Fruit fly (Drosophila melanogaster): ENCODE results near the gene CG32240.

The CG32240 gene

DNA sequence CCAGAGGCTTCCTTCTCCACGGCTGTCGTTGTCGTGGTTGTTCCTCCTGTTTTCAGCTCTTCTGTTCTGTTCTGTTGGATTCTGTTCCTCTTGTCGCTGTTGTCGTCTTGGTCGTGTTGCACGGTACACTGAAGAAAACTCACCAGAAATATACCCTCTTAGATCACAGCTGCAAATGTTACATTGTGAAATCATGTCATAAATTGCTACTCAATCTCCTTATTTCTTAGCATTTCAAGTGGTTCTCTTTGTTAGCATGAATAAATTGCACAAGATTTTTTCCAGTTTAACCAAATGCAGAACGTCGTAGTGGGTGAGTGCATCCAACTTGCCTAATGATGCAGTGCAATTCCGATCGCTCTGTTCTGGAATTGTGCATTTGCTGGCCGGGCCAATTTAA lies 16.4 kb upstream of the CG32240 start:
- no peak for TF ChIP-seq CG8478 (optimal IDR thresholded peaks at IDR 0.05)
- no peak for TF ChIP-seq usp (GFP tag; optimal IDR thresholded peaks at IDR 0.05)
- no peak for TF ChIP-seq pan (optimal IDR thresholded peaks at IDR 0.05)
- TF ChIP-seq Dll (optimal IDR thresholded peaks at IDR 0.05): no peak
- TF ChIP-seq psq (optimal IDR thresholded peaks at IDR 0.05): no peak
- no peak for TF ChIP-seq EcR (GFP tag; optimal IDR thresholded peaks at IDR 0.05)

- TF ChIP-seq psq (optimal IDR thresholded peaks at IDR 0.05): no peak
- TF ChIP-seq EcR (GFP tag; optimal IDR thresholded peaks at IDR 0.05): no peak
- TF ChIP-seq usp (GFP tag; optimal IDR thresholded peaks at IDR 0.05): no peak
- no peak for TF ChIP-seq CG8478 (optimal IDR thresholded peaks at IDR 0.05)
- no peak for TF ChIP-seq Dll (optimal IDR thresholded peaks at IDR 0.05)
- TF ChIP-seq pan (optimal IDR thresholded peaks at IDR 0.05): no peak
These were observed 15.7 kb upstream of the CG32240 start for dm6 chr3L:4397137-4397536.

DNA sequence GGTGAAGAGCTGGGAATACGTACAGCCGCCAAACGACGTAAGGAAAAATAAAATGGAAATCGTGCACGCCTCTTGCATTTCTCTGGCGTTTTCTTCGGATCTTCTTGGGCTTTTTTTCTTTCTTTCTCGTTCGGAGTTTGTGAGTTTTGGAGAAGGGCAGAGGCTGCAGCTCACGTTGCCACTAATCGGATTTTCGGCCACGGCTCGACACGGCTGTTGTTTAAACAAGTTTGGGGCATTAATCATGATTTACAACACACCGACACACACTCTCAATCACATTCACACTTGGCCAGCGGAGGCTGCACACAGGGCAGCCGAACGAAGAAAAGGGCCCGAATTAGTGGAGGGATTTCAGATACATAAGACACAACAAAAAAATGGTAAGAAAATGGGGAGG lies 14.9 kb upstream of the CG32240 start:
- TF ChIP-seq psq (optimal IDR thresholded peaks at IDR 0.05): no peak
- TF ChIP-seq Dll (optimal IDR thresholded peaks at IDR 0.05): no peak
- no peak for TF ChIP-seq CG8478 (optimal IDR thresholded peaks at IDR 0.05)
- TF ChIP-seq EcR (GFP tag; optimal IDR thresholded peaks at IDR 0.05): no peak
- no peak for TF ChIP-seq usp (GFP tag; optimal IDR thresholded peaks at IDR 0.05)
- no peak for TF ChIP-seq pan (optimal IDR thresholded peaks at IDR 0.05)

- TF ChIP-seq psq (optimal IDR thresholded peaks at IDR 0.05) (no peak), usp (GFP tag; optimal IDR thresholded peaks at IDR 0.05) (no peak), CG8478 (optimal IDR thresholded peaks at IDR 0.05) (no peak), EcR (GFP tag; optimal IDR thresholded peaks at IDR 0.05) (no peak), pan (optimal IDR thresholded peaks at IDR 0.05) (no peak), Dll (optimal IDR thresholded peaks at IDR 0.05) (no peak)
These were observed 14.2 kb upstream of the CG32240 start for dm6 chr3L:4395501-4396073.

DNA sequence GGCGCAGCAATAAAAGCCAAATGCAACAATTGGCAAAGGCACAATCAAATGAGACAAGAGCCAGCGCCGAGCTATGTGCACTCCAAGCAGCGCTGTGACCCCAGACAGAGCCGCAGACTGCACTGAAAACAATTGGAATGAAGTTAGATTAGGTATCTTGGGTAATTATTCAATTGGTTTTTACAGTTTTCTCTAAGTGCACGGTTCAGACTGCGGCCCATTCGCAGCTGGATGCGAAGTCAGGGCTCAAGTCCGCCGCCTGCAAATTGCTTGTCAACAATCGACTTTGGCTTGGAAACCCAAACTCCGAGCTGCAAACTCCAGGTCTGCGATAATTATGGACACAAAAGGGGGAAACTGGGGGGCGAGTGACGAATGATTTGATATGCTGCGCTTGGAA lies 12.2 kb upstream of the CG32240 start:
- TF ChIP-seq EcR (GFP tag; optimal IDR thresholded peaks at IDR 0.05): peak in 1 of 2 experiments; percentile 55
- TF ChIP-seq pan (optimal IDR thresholded peaks at IDR 0.05): no peak

- no peak for TF ChIP-seq EcR (GFP tag; optimal IDR thresholded peaks at IDR 0.05)
These were observed 11.4 kb upstream of the CG32240 start for dm6 chr3L:4392851-4393250.

DNA sequence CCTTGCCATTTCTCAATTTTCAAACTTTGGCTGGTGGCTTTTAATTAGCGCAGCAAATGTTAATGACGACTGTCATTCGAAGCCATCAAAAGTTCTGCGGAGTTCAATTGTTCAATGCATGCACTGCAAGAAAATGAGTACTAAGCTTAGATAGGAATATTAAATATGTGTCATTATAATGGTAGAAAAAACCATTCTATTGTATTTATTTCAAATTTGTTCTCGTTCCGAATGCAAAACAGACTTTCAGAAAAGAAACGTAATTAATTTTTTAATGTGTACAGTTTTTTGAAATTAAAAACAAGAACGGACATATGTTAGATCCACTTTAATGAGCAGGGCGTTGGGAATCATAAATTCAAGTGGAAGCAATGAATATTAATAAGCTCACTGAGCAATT lies 7.7 kb upstream of the CG32240 start:
- TF ChIP-seq pan (optimal IDR thresholded peaks at IDR 0.05) (no peak), CG8478 (optimal IDR thresholded peaks at IDR 0.05) (no peak)

DNA sequence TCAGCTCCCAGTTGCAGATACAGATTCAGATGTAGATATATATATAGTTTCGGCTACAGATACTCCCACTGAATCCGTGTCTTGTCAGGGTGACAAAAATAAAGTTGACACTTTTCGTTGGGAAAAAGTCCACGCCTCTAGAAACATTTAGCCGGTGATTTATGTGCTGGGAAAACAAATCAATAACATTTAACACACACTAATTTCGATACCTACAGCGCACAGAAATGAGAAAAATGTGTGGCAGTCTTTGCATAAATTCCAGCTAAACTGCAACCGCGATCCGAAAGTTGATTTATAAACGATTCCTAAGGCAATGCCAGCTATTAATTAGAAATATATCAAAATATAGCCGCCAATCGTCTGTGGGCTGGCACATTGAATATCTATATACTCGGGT lies 6.8 kb upstream of the CG32240 start:
- TF ChIP-seq psq (optimal IDR thresholded peaks at IDR 0.05) (no peak), CG8478 (optimal IDR thresholded peaks at IDR 0.05) (no peak), pan (optimal IDR thresholded peaks at IDR 0.05) (no peak), EcR (GFP tag; optimal IDR thresholded peaks at IDR 0.05) (no peak), usp (GFP tag; optimal IDR thresholded peaks at IDR 0.05) (no peak), Dll (optimal IDR thresholded peaks at IDR 0.05) (no peak)

DNA sequence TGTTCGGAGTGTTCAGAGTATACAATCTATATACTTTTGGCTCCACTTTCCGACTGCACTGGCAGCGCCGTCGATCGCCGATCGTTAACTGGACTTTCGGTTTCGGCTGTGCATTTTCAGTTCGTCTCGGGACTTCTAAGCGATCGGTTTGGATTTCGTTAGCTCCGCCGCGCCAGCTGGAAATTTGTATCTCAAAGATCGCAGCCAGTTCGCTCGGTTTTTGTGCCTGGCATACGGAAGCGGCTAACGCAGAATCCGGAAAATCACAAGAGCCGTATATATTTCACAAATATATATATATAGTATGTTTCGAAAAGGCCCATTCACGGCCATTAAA lies 2.9 kb upstream of the CG32240 start, which contains the start of gene slow:
TSS of gene slow (plus strand) at position 117 of the 337 bp plus-strand sequence.
- TF ChIP-seq usp (GFP tag; optimal IDR thresholded peaks at IDR 0.05) (no peak), Dll (optimal IDR thresholded peaks at IDR 0.05) (no peak), CG8478 (optimal IDR thresholded peaks at IDR 0.05) (no peak), pan (optimal IDR thresholded peaks at IDR 0.05) (no peak), psq (optimal IDR thresholded peaks at IDR 0.05) (no peak), EcR (GFP tag; optimal IDR thresholded peaks at IDR 0.05) (no peak)

DNA sequence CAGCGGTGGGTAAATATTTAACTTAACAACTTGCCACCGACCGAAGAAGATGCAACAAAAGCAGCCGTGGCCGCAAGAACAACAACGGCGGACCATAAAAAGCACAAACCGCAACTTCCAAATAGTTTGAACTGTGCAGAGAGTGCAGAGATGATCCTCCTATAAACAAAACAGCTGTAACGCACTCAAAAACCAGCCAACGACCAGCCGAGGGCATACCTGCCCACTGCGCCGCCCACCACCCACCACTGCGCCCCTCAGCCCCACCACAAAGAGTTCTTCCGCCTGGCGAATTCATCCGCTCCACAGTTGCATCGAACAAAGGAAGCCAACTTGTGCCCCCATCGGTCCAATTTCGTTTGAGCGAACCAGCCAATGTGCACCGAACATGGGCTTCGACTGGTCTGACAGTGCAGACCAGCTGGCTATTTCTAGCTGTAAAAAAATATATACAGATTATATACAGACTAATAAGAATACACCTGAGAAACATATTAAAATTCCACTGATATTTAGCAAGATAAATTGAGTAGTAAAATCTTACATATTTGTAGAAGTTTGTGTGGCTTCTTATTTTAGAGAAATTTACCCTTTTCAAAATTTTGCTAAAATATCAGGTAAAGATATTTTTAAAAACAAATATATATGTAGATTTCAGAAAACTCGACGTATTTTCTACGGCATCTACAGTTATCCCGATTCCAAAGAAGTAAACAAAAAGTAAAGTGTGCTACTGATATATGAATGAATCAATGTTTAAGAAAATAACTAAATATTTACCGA lies 2.3 kb upstream of the CG32240 start:
- TF ChIP-seq pan (optimal IDR thresholded peaks at IDR 0.05): no peak
- TF ChIP-seq usp (GFP tag; optimal IDR thresholded peaks at IDR 0.05): no peak
- TF ChIP-seq EcR (GFP tag; optimal IDR thresholded peaks at IDR 0.05): no peak
- TF ChIP-seq Dll (optimal IDR thresholded peaks at IDR 0.05): no peak
- no peak for TF ChIP-seq psq (optimal IDR thresholded peaks at IDR 0.05)
- TF ChIP-seq CG8478 (optimal IDR thresholded peaks at IDR 0.05): no peak

DNA sequence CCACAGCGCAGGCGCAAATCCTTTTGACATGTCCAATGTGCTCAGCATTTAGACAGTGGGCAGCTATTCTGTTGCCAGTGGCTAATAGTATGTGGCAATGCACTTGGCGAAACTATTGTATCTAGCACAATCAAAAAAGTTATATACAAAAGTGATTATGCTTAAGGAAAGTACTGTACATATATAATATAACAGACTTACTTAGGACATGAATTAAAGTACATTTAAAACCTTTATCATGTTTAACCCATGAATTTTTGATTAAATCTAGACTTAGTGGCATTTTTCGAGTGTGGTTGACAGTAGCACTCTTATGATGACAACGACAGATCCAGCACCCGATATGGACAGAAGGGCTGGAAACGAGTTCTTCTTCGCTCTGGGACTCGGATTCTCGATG lies 1.7 kb upstream of the CG32240 start:
- TF ChIP-seq usp (GFP tag; optimal IDR thresholded peaks at IDR 0.05) (no peak), psq (optimal IDR thresholded peaks at IDR 0.05) (no peak), pan (optimal IDR thresholded peaks at IDR 0.05) (no peak), CG8478 (optimal IDR thresholded peaks at IDR 0.05) (no peak), EcR (GFP tag; optimal IDR thresholded peaks at IDR 0.05) (no peak), Dll (optimal IDR thresholded peaks at IDR 0.05) (no peak)

- TF ChIP-seq pan (optimal IDR thresholded peaks at IDR 0.05) (no peak), usp (GFP tag; optimal IDR thresholded peaks at IDR 0.05) (no peak), psq (optimal IDR thresholded peaks at IDR 0.05) (no peak), EcR (GFP tag; optimal IDR thresholded peaks at IDR 0.05) (no peak), Dll (optimal IDR thresholded peaks at IDR 0.05) (no peak), CG8478 (optimal IDR thresholded peaks at IDR 0.05) (no peak)
These were observed 1.2 kb upstream of the CG32240 start for dm6 chr3L:4382581-4382980.

DNA sequence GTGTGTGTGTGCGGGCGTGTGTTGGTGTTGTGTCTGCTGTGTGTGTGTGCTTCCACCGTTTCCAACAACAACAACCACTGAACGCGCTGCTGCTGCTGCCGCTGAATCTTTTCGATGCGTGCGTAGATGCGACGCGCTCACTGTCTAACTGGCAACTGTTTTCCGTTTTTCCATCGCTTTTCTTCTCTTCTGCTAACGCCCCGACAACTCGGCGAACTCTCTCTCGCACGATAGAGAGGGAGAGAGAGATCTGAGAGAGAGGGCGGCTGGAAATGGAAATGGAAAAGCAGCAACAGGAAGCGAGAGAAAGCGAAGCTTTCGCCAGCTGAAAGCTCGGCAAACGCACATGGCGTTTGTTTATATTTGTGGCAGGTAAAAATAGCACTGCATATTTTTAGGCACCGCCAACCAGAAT lies 1.2 kb downstream of the CG32240 start, which contains the start of gene DopEcR:
TSS of gene DopEcR (minus strand) at position 157 of the 415 bp plus-strand sequence.
- TF ChIP-seq psq (optimal IDR thresholded peaks at IDR 0.05) (no peak), Dll (optimal IDR thresholded peaks at IDR 0.05) (peak; percentile 41)
